Worm (Caenorhabditis elegans) whole organism, L1 larva: Measurements from ENCODE around the gene R160.5.
"Not testable (repeated sequence)": the region's sequence is repeated elsewhere in the genome, so short reads cannot be mapped to it uniquely, and the experiment has no call there.

Experiments
- C04F5.9 ChIP-seq: sonication (generic microtip); optimal IDR thresholded peaks from 2 replicates; lab custom pipeline; 2016; ENCODE audit warnings: missing genetic modification characterization, missing compliant biosample characterization
- C34B4.2 ChIP-seq: sonication (generic microtip); optimal IDR thresholded peaks from 2 replicates; lab custom pipeline; 2017; ENCODE audit warnings: mild to moderate bottlenecking, missing genetic modification characterization, missing compliant biosample characterization
- aly-2 ChIP-seq: fragments of 150-350 bp; optimal IDR thresholded peaks from 2 replicates; lab custom pipeline; 2014; ENCODE audit warnings: missing biosample characterization, missing genetic modification characterization
- ama-1 ChIP-seq: fragments of 150-350 bp; optimal IDR thresholded peaks from 2 replicates; lab custom pipeline; 2014
- dsc-1 ChIP-seq: sonication (generic microtip); optimal IDR thresholded peaks from 2 replicates; lab custom pipeline; 2016; ENCODE audit warnings: mild to moderate bottlenecking, missing genetic modification characterization, missing compliant biosample characterization
- efl-1 ChIP-seq, 4 experiments: fragments of 150-350 bp; optimal IDR thresholded peaks in 3 of 4; peaks in 1 of 4; 1 replicate in 1 of 4; 2 replicates in 3 of 4; lab custom pipeline; 2014; ENCODE audit warnings: missing biosample characterization in 2 of 4, missing genetic modification characterization in 2 of 4, missing genetic modification reagents in 2 of 4
- egl-13 ChIP-seq: sonication (generic microtip); optimal IDR thresholded peaks from 2 replicates; lab custom pipeline; 2016; ENCODE audit warnings: missing genotype, missing genetic modification reagents, missing genetic modification characterization, missing compliant biosample characterization
- egl-27 ChIP-seq, 2 experiments: fragments of 150-350 bp in 1 of 2; sonication (generic microtip); optimal IDR thresholded peaks; 3 replicates each; lab custom pipeline; 2017 to 2018; ENCODE audit warnings: missing biosample characterization in 2 of 2, missing genetic modification characterization in 2 of 2, missing genetic modification reagents in 2 of 2
- elt-3 ChIP-seq, 6 experiments: fragments of 150-350 bp in 1 of 6; sonication (generic microtip); optimal IDR thresholded peaks; 2 replicates each; lab custom pipeline; 2017 to 2018; ENCODE audit warnings: missing biosample characterization in 6 of 6, missing genetic modification characterization in 6 of 6, inconsistent platforms in 1 of 6
- ets-5 ChIP-seq: fragments of 200-800 bp; sonication (Bioruptor generic); IDR thresholded peaks from 2 replicates; pipeline ENCODE4 v1.3.6; 2022; ENCODE audit warnings: missing genetic modification characterization, missing compliant biosample characterization
- fkh-10 ChIP-seq: sonication (generic microtip); optimal IDR thresholded peaks from 2 replicates; lab custom pipeline; 2017; ENCODE audit warnings: missing biosample characterization, missing genetic modification reagents, missing genetic modification characterization
- fkh-4 ChIP-seq: sonication (generic microtip); optimal IDR thresholded peaks from 2 replicates; lab custom pipeline; 2016; ENCODE audit warnings: missing compliant biosample characterization, missing genetic modification characterization, borderline replicate concordance
- fkh-8 ChIP-seq: sonication (generic microtip); optimal IDR thresholded peaks from 2 replicates; lab custom pipeline; 2016; ENCODE audit warnings: mild to moderate bottlenecking, missing genetic modification characterization, missing compliant biosample characterization
- fos-1 ChIP-seq: fragments of 150-350 bp; optimal IDR thresholded peaks from 2 replicates; lab custom pipeline; 2014; ENCODE audit warnings: missing biosample characterization, missing genetic modification characterization
- hlh-4 ChIP-seq: sonication (generic microtip); optimal IDR thresholded peaks from 2 replicates; lab custom pipeline; 2016; ENCODE audit warnings: mild to moderate bottlenecking, missing genetic modification characterization, missing compliant biosample characterization
- hpl-2 ChIP-seq: fragments of 150-350 bp; optimal IDR thresholded peaks from 2 replicates; lab custom pipeline; 2014; ENCODE audit warnings: missing biosample characterization, missing genetic modification reagents, missing genetic modification characterization
- irx-1 ChIP-seq: sonication (generic microtip); optimal IDR thresholded peaks from 2 replicates; lab custom pipeline; 2016; ENCODE audit warnings: missing genetic modification characterization, missing compliant biosample characterization
- lin-13 ChIP-seq: fragments of 150-350 bp; optimal IDR thresholded peaks from 2 replicates; lab custom pipeline; 2014; ENCODE audit warnings: missing biosample characterization, missing genetic modification reagents, missing genetic modification characterization
- lin-14 ChIP-seq: fragments of 200-800 bp; sonication (Bioruptor generic); optimal IDR thresholded peaks from 2 replicates; lab custom pipeline; 2018; ENCODE audit warnings: mild to moderate bottlenecking, missing genetic modification characterization, moderate library complexity, missing compliant biosample characterization
- lin-15B ChIP-seq: fragments of 150-350 bp; sonication (generic microtip); optimal IDR thresholded peaks from 3 replicates; lab custom pipeline; 2014; ENCODE audit warnings: missing biosample characterization, missing genetic modification characterization
- mab-9 ChIP-seq: fragments of 200-800 bp; sonication (Bioruptor generic); IDR thresholded peaks from 2 replicates; pipeline ENCODE4 v1.3.6; 2022; ENCODE audit warnings: missing genetic modification reagents, missing genetic modification characterization, missing compliant biosample characterization
- nhr-20 ChIP-seq: sonication (generic microtip); optimal IDR thresholded peaks from 2 replicates; lab custom pipeline; 2016; ENCODE audit warnings: mild to moderate bottlenecking, missing genetic modification characterization, missing compliant biosample characterization
- nhr-28 ChIP-seq: fragments of 150-350 bp; optimal IDR thresholded peaks from 2 replicates; lab custom pipeline; 2014; ENCODE audit warnings: missing biosample characterization, missing genetic modification characterization
- nhr-76 ChIP-seq: sonication (generic microtip); optimal IDR thresholded peaks from 2 replicates; lab custom pipeline; 2017; ENCODE audit warnings: missing biosample characterization, missing genetic modification characterization
- nhr-85 ChIP-seq: sonication (generic microtip); peaks from one replicate; lab custom pipeline; 2016; ENCODE audit warnings: missing genetic modification characterization, inconsistent platforms, missing compliant biosample characterization
- pax-3 ChIP-seq: fragments of 200-800 bp; sonication (Bioruptor generic); optimal IDR thresholded peaks from 2 replicates; lab custom pipeline; 2018; ENCODE audit warnings: mild to moderate bottlenecking, missing genetic modification characterization, moderate library complexity, missing compliant biosample characterization
- skn-1 ChIP-seq: fragments of 150-350 bp; optimal IDR thresholded peaks from 2 replicates; lab custom pipeline; 2014; ENCODE audit warnings: missing biosample characterization, missing genetic modification characterization
- sptf-1 ChIP-seq: fragments of 150-350 bp; optimal IDR thresholded peaks from 2 replicates; lab custom pipeline; 2014; ENCODE audit warnings: missing biosample characterization, missing genetic modification characterization
- unc-62 ChIP-seq: fragments of 150-350 bp; optimal IDR thresholded peaks from 2 replicates; lab custom pipeline; 2014; ENCODE audit warnings: missing biosample characterization, missing genetic modification reagents, missing genetic modification characterization
- xbp-1 ChIP-seq: sonication (generic microtip); optimal IDR thresholded peaks from 2 replicates; lab custom pipeline; 2016; ENCODE audit warnings: missing genetic modification characterization, missing compliant biosample characterization
- zag-1 ChIP-seq: fragments of 150-350 bp; optimal IDR thresholded peaks from 2 replicates; lab custom pipeline; 2014; ENCODE audit warnings: missing biosample characterization, missing genetic modification characterization

The R160.5 gene

ce11 chrX:4343915-4344314, 26.7 kb downstream of the R160.5 start, which contains the start of gene F14H12.3:
F14H12.3 (plus strand) TSS chrX:4344215.
- TF ChIP-seq lin-15B (no peak), nhr-85 (tag; lab: Kevin White, UChicago) (peak; percentile 12)
- TF ChIP-seq, all 84 proteins: peak for 1

ce11 chrX:4342730-4343129, 27.9 kb downstream of the R160.5 start:
- TF ChIP-seq skn-1 (tag; lab: Kevin White, UChicago) (peak; percentile 60), fkh-8 (tag; lab: Kevin White, UChicago) (no peak), egl-13 (tag; lab: Kevin White, UChicago) (no peak)

ce11 chrX:4339332-4339731, 31.3 kb downstream of the R160.5 start, which contains the start of gene cst-1:
cst-1 (plus strand) TSS chrX:4339632.
- TF ChIP-seq xbp-1 (tag; lab: Kevin White, UChicago); fkh-10 (GFP tag; lab: Kevin White, UChicago); ama-1: not testable (repeated sequence)

- not testable (repeated sequence) for TF ChIP-seq nhr-20 (tag; lab: Kevin White, UChicago); pax-3 (tag; lab: Kevin White, UChicago); mab-9
Measured at ce11 chrX:4335950-4336349, 34.7 kb downstream of the R160.5 start, which contains the start of gene cst-2. cst-2 (minus strand) TSS chrX:4336050.

ce11 chrX:4332305-4332704, 38.4 kb downstream of the R160.5 start, which contains the start of gene C24A8.6:
C24A8.6 (minus strand) TSS chrX:4332405.
- not testable (repeated sequence) for TF ChIP-seq fkh-4, C04F5.9, sptf-1 (tag; lab: Kevin White, UChicago)
- TF ChIP-seq, all 84 proteins: peak for 0; not testable (repeated sequence) for 84

ce11 chrX:4328816-4329215, 41.8 kb downstream of the R160.5 start, which contains the start of gene C24A8.5:
C24A8.5 (minus strand) TSS chrX:4328916.
- TF ChIP-seq skn-1 (tag; lab: Kevin White, UChicago): no peak
- TF ChIP-seq aly-2: no peak
- no peak for TF ChIP-seq irx-1
- TF ChIP-seq egl-27 (tag; optimal IDR thresholded peaks at IDR 0.05; lab: Kevin White, UChicago): no peak
- no peak for TF ChIP-seq hpl-2 (GFP tag; lab: Kevin White, UChicago)
- no peak for TF ChIP-seq hlh-4 (tag; lab: Kevin White, UChicago)
- TF ChIP-seq fos-1 (tag; lab: Kevin White, UChicago): no peak
- no peak for TF ChIP-seq nhr-28 (tag; lab: Kevin White, UChicago)
- TF ChIP-seq nhr-76 (tag; lab: Kevin White, UChicago): no peak
- TF ChIP-seq unc-62: no peak
- TF ChIP-seq fkh-8 (tag; lab: Kevin White, UChicago): no peak

- no peak for TF ChIP-seq fos-1 (tag; lab: Kevin White, UChicago)
- no peak for TF ChIP-seq efl-1 (optimal IDR thresholded peaks at IDR 0.05; lab: Kevin White, UChicago)
- TF ChIP-seq efl-1 (GFP tag; optimal IDR thresholded peaks at IDR 0.05 in 1 of 2; lab: Kevin White, UChicago): peak in 1 of 2 experiments; percentile 88
- TF ChIP-seq ets-5: no peak
- TF ChIP-seq lin-14: peak; percentile 54
- TF ChIP-seq lin-13 (GFP tag; lab: Kevin White, UChicago): no peak
- TF ChIP-seq C34B4.2: no peak
- no peak for TF ChIP-seq elt-3 (tag; optimal IDR thresholded peaks at IDR 0.05; lab: Kevin White, UChicago)
- TF ChIP-seq dsc-1 (tag; lab: Kevin White, UChicago): no peak
- TF ChIP-seq fkh-10 (GFP tag; lab: Kevin White, UChicago): peak; percentile 64
- TF ChIP-seq zag-1 (tag; lab: Kevin White, UChicago): no peak
- TF ChIP-seq, all 84 proteins: peak for 3
Measured at ce11 chrX:4322847-4323455, 47.7 kb downstream of the R160.5 start.
